Fruit fly (Drosophila melanogaster) whole organism, embryonic: Measurements from ENCODE around the gene CG7006.
A peak's percentile ranks its signal among the peaks of the same experiment; 100 is the strongest.

Source experiments
- CG1024 ChIP-seq: fragments of 200-800 bp; sonication (Bioruptor generic); IDR thresholded peaks from 2 replicates; pipeline ENCODE4 v1.3.6; 2022; ENCODE audit warnings: missing biosample characterization, missing genetic modification characterization
- CG10979 ChIP-seq: fragments of 200-800 bp; sonication (Bioruptor generic); optimal IDR thresholded peaks from 2 replicates; lab custom pipeline; 2018; ENCODE audit warnings: missing biosample characterization, mild to moderate bottlenecking, missing genetic modification characterization, moderate library complexity
- CG11247 ChIP-seq: fragments of 200-800 bp; sonication (Bioruptor generic); IDR thresholded peaks from 2 replicates; pipeline ENCODE4 v1.3.6; 2022; ENCODE audit warnings: missing biosample characterization, missing genetic modification characterization
- CG11504 ChIP-seq: fragments of 200-800 bp; sonication (Bioruptor generic); optimal IDR thresholded peaks from 3 replicates; lab custom pipeline; 2019; ENCODE audit warnings: missing biosample characterization, mild to moderate bottlenecking, missing genetic modification characterization, moderate library complexity
- CG13296 ChIP-seq: fragments of 200-800 bp; sonication (Bioruptor generic); optimal IDR thresholded peaks from 3 replicates; lab custom pipeline; 2018; ENCODE audit warnings: missing biosample characterization, mild to moderate bottlenecking, missing genetic modification characterization
- CG15073 ChIP-seq: fragments of 200-800 bp; sonication (Bioruptor generic); optimal IDR thresholded peaks from 2 replicates; lab custom pipeline; 2016; ENCODE audit warnings: missing biosample characterization, missing genetic modification characterization
- CG1529 ChIP-seq: fragments of 200-800 bp; sonication (Bioruptor generic); optimal IDR thresholded peaks from 3 replicates; lab custom pipeline; 2018; ENCODE audit warnings: missing biosample characterization, missing genetic modification characterization
- CG1647 ChIP-seq: fragments of 200-800 bp; sonication (Bioruptor generic); optimal IDR thresholded peaks from 3 replicates; lab custom pipeline; 2016; ENCODE audit warnings: missing biosample characterization, missing genetic modification characterization
- CG17829 ChIP-seq: fragments of 200-800 bp; optimal IDR thresholded peaks from 2 replicates; lab custom pipeline; 2019; ENCODE audit warnings: missing biosample characterization, mild to moderate bottlenecking, missing genetic modification characterization, moderate library complexity
- CG3065 ChIP-seq: fragments of 200-800 bp; sonication (Bioruptor generic); optimal IDR thresholded peaks from 2 replicates; lab custom pipeline; 2016; ENCODE audit warnings: missing biosample characterization, missing genetic modification characterization
- CG31388 ChIP-seq: fragments of 200-800 bp; sonication (Bioruptor generic); optimal IDR thresholded peaks from 2 replicates; lab custom pipeline; 2016; ENCODE audit warnings: missing biosample characterization, missing genetic modification characterization
- CG32772 ChIP-seq: fragments of 200-800 bp; sonication (Bioruptor generic); IDR thresholded peaks from 2 replicates; pipeline ENCODE4 v1.3.6; 2022; ENCODE audit warnings: missing biosample characterization, missing genetic modification characterization
- CG4854 ChIP-seq: fragments of 200-800 bp; sonication (Bioruptor generic); optimal IDR thresholded peaks from 2 replicates; lab custom pipeline; 2016; ENCODE audit warnings: missing biosample characterization, missing genetic modification characterization, inconsistent platforms
- CG5180 ChIP-seq: fragments of 200-800 bp; sonication (Bioruptor generic); optimal IDR thresholded peaks from 3 replicates; lab custom pipeline; 2017; ENCODE audit warnings: missing biosample characterization, missing genetic modification characterization, mild to moderate bottlenecking, moderate library complexity, missing genetic modification reagents
- CG6254 ChIP-seq: fragments of 200-800 bp; sonication (Bioruptor generic); optimal IDR thresholded peaks from 3 replicates; lab custom pipeline; 2017; ENCODE audit warnings: mild to moderate bottlenecking, missing biosample characterization, missing genetic modification reagents, missing genetic modification characterization
- CG7271 ChIP-seq: fragments of 200-800 bp; sonication (Bioruptor generic); optimal IDR thresholded peaks from 2 replicates; lab custom pipeline; 2018; ENCODE audit warnings: missing biosample characterization, mild to moderate bottlenecking, missing genetic modification characterization, moderate library complexity
- CG9437 ChIP-seq: fragments of 200-800 bp; sonication (Bioruptor generic); optimal IDR thresholded peaks from 2 replicates; lab custom pipeline; 2018; ENCODE audit warnings: missing biosample characterization, mild to moderate bottlenecking, missing genetic modification characterization
- CG9876 ChIP-seq: fragments of 200-800 bp; sonication (Bioruptor generic); optimal IDR thresholded peaks from 2 replicates; lab custom pipeline; 2016; ENCODE audit warnings: missing biosample characterization, missing genetic modification characterization
- CG9932 ChIP-seq: fragments of 200-800 bp; sonication (Bioruptor generic); IDR thresholded peaks from 2 replicates; pipeline ENCODE4 v1.3.6; 2022; ENCODE audit warnings: missing biosample characterization, missing genetic modification characterization
- CoRest ChIP-seq: fragments of 200-800 bp; sonication (Bioruptor generic); optimal IDR thresholded peaks from 3 replicates; lab custom pipeline; 2018; ENCODE audit warnings: missing biosample characterization, mild to moderate bottlenecking, missing genetic modification characterization, moderate library complexity
- Fer3 ChIP-seq: fragments of 200-800 bp; sonication (Bioruptor generic); optimal IDR thresholded peaks from 2 replicates; lab custom pipeline; 2018; ENCODE audit warnings: missing biosample characterization, mild to moderate bottlenecking, missing genetic modification characterization, moderate library complexity
- Gug ChIP-seq: fragments of 200-800 bp; sonication (Bioruptor generic); IDR thresholded peaks from 4 replicates; pipeline ENCODE4 v1.3.6; 2022; ENCODE audit warnings: missing biosample characterization, missing genetic modification characterization
- HLH54F ChIP-seq: fragments of 200-800 bp; sonication (Bioruptor generic); optimal IDR thresholded peaks from 3 replicates; lab custom pipeline; 2016; ENCODE audit warnings: missing biosample characterization, missing genetic modification characterization
- Hand ChIP-seq: fragments of 200-800 bp; sonication (Bioruptor generic); optimal IDR thresholded peaks from 2 replicates; lab custom pipeline; 2017; ENCODE audit warnings: mild to moderate bottlenecking, missing biosample characterization, missing genetic modification reagents, missing genetic modification characterization
- Hr51 ChIP-seq, 2 experiments: fragments of 200-800 bp; sonication (Bioruptor generic); optimal IDR thresholded peaks; 2 replicates in 1 of 2; 3 replicates in 1 of 2; lab custom pipeline; 2016 to 2018; ENCODE audit warnings: missing biosample characterization in 2 of 2, missing genetic modification characterization in 2 of 2, mild to moderate bottlenecking in 1 of 2, moderate library complexity in 1 of 2
- Lhr ChIP-seq: fragments of 200-800 bp; sonication (Bioruptor generic); optimal IDR thresholded peaks from 3 replicates; lab custom pipeline; 2017; ENCODE audit warnings: mild to moderate bottlenecking, missing biosample characterization, missing genetic modification reagents, missing genetic modification characterization
- Mes4 ChIP-seq: fragments of 200-800 bp; sonication (Bioruptor generic); optimal IDR thresholded peaks from 2 replicates; lab custom pipeline; 2016; ENCODE audit warnings: missing biosample characterization, missing genetic modification characterization
- PHDP ChIP-seq: fragments of 200-800 bp; sonication (Bioruptor generic); optimal IDR thresholded peaks from 3 replicates; lab custom pipeline; 2018; ENCODE audit warnings: missing biosample characterization, mild to moderate bottlenecking, missing genetic modification characterization, moderate library complexity
- Ravus ChIP-seq: fragments of 200-800 bp; sonication (Bioruptor generic); IDR thresholded peaks from 2 replicates; pipeline ENCODE4 v1.3.6; 2022; ENCODE audit warnings: missing biosample characterization, missing genetic modification characterization
- Side ChIP-seq: fragments of 200-800 bp; sonication (Bioruptor generic); optimal IDR thresholded peaks from 2 replicates; lab custom pipeline; 2016; ENCODE audit warnings: missing biosample characterization, missing genetic modification characterization
- Spps ChIP-seq: fragments of 200-800 bp; sonication (Bioruptor generic); optimal IDR thresholded peaks from 2 replicates; lab custom pipeline; 2018; ENCODE audit warnings: missing biosample characterization, mild to moderate bottlenecking, missing genetic modification characterization
- al ChIP-seq: fragments of 200-800 bp; sonication (Bioruptor generic); IDR thresholded peaks from 2 replicates; pipeline ENCODE4 v1.3.6; 2022; ENCODE audit warnings: missing biosample characterization, missing genetic modification characterization
- chif ChIP-seq, 2 experiments: fragments of 200-800 bp; sonication (Bioruptor generic); optimal IDR thresholded peaks; 3 replicates each; lab custom pipeline; 2016; ENCODE audit warnings: missing biosample characterization in 2 of 2, missing genetic modification characterization in 2 of 2
- dan ChIP-seq: fragments of 200-800 bp; sonication (Bioruptor generic); IDR thresholded peaks from 2 replicates; pipeline ENCODE4 v1.3.6; 2022; ENCODE audit warnings: missing biosample characterization, missing genetic modification characterization
- dm ChIP-seq: fragments of 200-800 bp; sonication (Bioruptor generic); optimal IDR thresholded peaks from 3 replicates; lab custom pipeline; 2016; ENCODE audit warnings: missing biosample characterization, missing genetic modification characterization
- ewg ChIP-seq: fragments of 200-800 bp; sonication (Bioruptor generic); optimal IDR thresholded peaks from 3 replicates; lab custom pipeline; 2017; ENCODE audit warnings: mild to moderate bottlenecking, missing biosample characterization, missing genetic modification reagents, missing genetic modification characterization
- ftz-f1 ChIP-seq: fragments of 200-800 bp; sonication (Bioruptor generic); optimal IDR thresholded peaks from 2 replicates; lab custom pipeline; 2016; ENCODE audit warnings: missing biosample characterization, missing genetic modification characterization
- gcm2 ChIP-seq: fragments of 200-800 bp; sonication (Bioruptor generic); optimal IDR thresholded peaks from 2 replicates; lab custom pipeline; 2016; ENCODE audit warnings: missing biosample characterization, missing genetic modification characterization
- ken ChIP-seq: fragments of 200-800 bp; sonication (Bioruptor generic); IDR thresholded peaks from 3 replicates; pipeline ENCODE4 v1.3.6; 2022; ENCODE audit warnings: missing biosample characterization, missing genetic modification characterization
- lab ChIP-seq: fragments of 200-800 bp; sonication (Bioruptor generic); optimal IDR thresholded peaks from 3 replicates; lab custom pipeline; 2017; ENCODE audit warnings: missing biosample characterization, missing genetic modification characterization, mild to moderate bottlenecking, moderate library complexity, missing genetic modification reagents
- maf-S ChIP-seq: fragments of 200-800 bp; sonication (Bioruptor generic); optimal IDR thresholded peaks from 2 replicates; lab custom pipeline; 2016; ENCODE audit warnings: missing biosample characterization, missing genetic modification characterization
- nerfin-1 ChIP-seq: fragments of 200-800 bp; sonication (Bioruptor generic); optimal IDR thresholded peaks from 3 replicates; lab custom pipeline; 2019; ENCODE audit warnings: missing biosample characterization, mild to moderate bottlenecking, missing genetic modification characterization, moderate library complexity
- otp ChIP-seq: fragments of 200-800 bp; sonication (Bioruptor generic); IDR thresholded peaks from 3 replicates; pipeline ENCODE4, ENCODE4 v1.3.6; 2022; ENCODE audit warnings: missing biosample characterization, missing genetic modification characterization
- ranshi ChIP-seq: fragments of 200-800 bp; sonication (Bioruptor generic); IDR thresholded peaks from 2 replicates; pipeline ENCODE4 v1.3.6; 2022; ENCODE audit warnings: missing biosample characterization, missing genetic modification characterization
- sc ChIP-seq, 3 experiments: fragments of >200 bp in 2 of 3; fragments of 200-800 bp in 1 of 3; sonication (Bioruptor generic) in 1 of 3; optimal IDR thresholded peaks; 2 replicates in 2 of 3; 3 replicates in 1 of 3; lab custom pipeline; 2017; ENCODE audit warnings: mild to moderate bottlenecking in 1 of 3, missing biosample characterization in 1 of 3, missing genetic modification characterization in 1 of 3, missing genetic modification reagents in 1 of 3
- sd ChIP-seq: fragments of 200-800 bp; sonication (Bioruptor generic); optimal IDR thresholded peaks from 3 replicates; lab custom pipeline; 2018; ENCODE audit warnings: missing biosample characterization, mild to moderate bottlenecking, missing genetic modification characterization, moderate library complexity
- sna ChIP-seq: fragments of 200-800 bp; sonication (Bioruptor generic); IDR thresholded peaks from 2 replicates; pipeline ENCODE4 v1.3.6; 2022; ENCODE audit warnings: missing biosample characterization, missing genetic modification characterization; ENCODE audit not compliant: partially characterized antibody
- wdn ChIP-seq: fragments of 200-800 bp; sonication (Bioruptor generic); IDR thresholded peaks from 2 replicates; pipeline ENCODE4 v1.3.6; 2022; ENCODE audit warnings: missing biosample characterization, missing genetic modification characterization
- zfh2 ChIP-seq: fragments of 200-800 bp; sonication (Bioruptor generic); optimal IDR thresholded peaks from 2 replicates; lab custom pipeline; 2016; ENCODE audit warnings: missing biosample characterization, missing genetic modification characterization

Gene CG7006

DNA sequence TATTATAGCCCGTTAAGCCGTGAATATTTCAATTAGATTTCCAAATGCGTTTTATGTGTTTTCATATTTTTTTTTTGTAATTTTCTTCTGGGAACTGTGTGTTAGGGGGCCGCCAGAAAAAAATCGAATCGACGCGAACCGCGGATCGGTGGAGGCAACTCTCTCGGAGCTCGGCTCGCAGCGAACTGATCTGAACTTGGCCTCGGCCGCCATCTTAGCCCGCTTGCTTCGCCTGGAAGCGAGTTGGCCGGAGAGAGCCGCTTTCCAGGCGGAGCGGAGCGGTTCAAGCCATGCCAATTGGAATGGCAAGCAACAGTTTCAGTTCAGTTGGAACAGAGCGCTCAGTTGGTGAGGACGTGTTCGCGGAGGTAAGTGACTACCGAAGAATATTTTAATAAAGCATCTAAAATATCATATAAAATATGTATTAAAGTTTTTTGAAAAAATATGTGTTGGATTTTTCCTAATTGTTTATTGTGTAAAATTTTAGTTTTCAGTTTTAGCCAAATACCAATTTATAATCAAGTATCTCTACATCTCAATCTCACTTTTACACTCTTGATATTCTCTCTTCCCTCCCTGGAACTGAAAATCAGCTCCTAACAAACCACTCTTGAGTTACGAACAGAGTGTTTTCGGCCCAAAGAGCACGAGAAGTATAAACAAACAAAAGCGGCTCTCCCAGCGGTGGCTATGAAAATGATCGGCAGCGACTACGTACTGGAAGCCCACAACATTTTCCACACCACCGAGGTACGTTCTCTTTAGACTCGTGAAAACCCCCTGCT, 44.2 kb downstream of the CG7006 start, which contains the start of the genes CG31121 and CG11069 (continued):
- TF ChIP-seq sna (GFP tag; lab: Robert Waterston, UW) (no peak), Hr51 (GFP tag; optimal IDR thresholded peaks at IDR 0.05; lab: Kevin White, UChicago) (no peak), CG7271 (no peak), Ravus (GFP tag; lab: Robert Waterston, UW) (no peak), CG17829 (no peak), CG5180 (GFP tag; lab: Kevin White, UChicago) (peak; percentile 38), Fer3 (tag; lab: Kevin White, UChicago) (no peak), Side (GFP tag; lab: Kevin White, UChicago) (no peak), CoRest (tag; lab: Kevin White, UChicago) (no peak), wdn (GFP tag; lab: Robert Waterston, UW) (no peak), Mes4 (GFP tag; lab: Kevin White, UChicago) (no peak), nerfin-1 (tag; lab: Kevin White, UChicago) (no peak), CG31388 (no peak), lab (no peak), CG1024 (no peak), CG9876 (GFP tag; lab: Kevin White, UChicago) (no peak), CG11504 (tag; lab: Kevin White, UChicago) (no peak), otp (GFP tag; lab: Robert Waterston, UW) (0 out of 3 replicates have a peak, but pooled peaks have one; percentile 43), ken (GFP tag; lab: Robert Waterston, UW) (no peak), CG4854 (GFP tag; lab: Kevin White, UChicago) (no peak), zfh2 (GFP tag; lab: Kevin White, UChicago) (no peak), ewg (GFP tag; lab: Kevin White, UChicago) (no peak), dan (GFP tag; lab: Robert Waterston, UW) (no peak), Gug (no peak), CG1529 (GFP tag; lab: Kevin White, UChicago) (no peak), CG3065 (GFP tag; lab: Kevin White, UChicago) (no peak), sd (tag; lab: Kevin White, UChicago) (no peak), CG15073 (GFP tag; lab: Kevin White, UChicago) (no peak), CG9437 (no peak), CG13296 (GFP tag; lab: Kevin White, UChicago) (no peak), CG32772 (GFP tag; lab: Robert Waterston, UW) (no peak), al (GFP tag; lab: Robert Waterston, UW) (no peak), HLH54F (GFP tag; lab: Kevin White, UChicago) (no peak), CG10979 (tag; lab: Kevin White, UChicago) (no peak), CG6254 (no peak), dm (GFP tag; lab: Kevin White, UChicago) (no peak), PHDP (no peak), sc (optimal IDR thresholded peaks at IDR 0.05; lab: Kevin White, UChicago) (no peak), sc (GFP tag; optimal IDR thresholded peaks at IDR 0.05; lab: Kevin White, UChicago) (no peak), ranshi (no peak; the same call in 1 of the 2 replicates), Hand (GFP tag; lab: Kevin White, UChicago) (no peak), gcm2 (GFP tag; lab: Kevin White, UChicago) (no peak), CG9932 (GFP tag; lab: Robert Waterston, UW) (no peak), CG11247 (GFP tag; lab: Robert Waterston, UW) (no peak), ftz-f1 (peak; percentile 67), CG1647 (GFP tag; lab: Kevin White, UChicago) (no peak), Lhr (GFP tag; lab: Kevin White, UChicago) (no peak), Spps (tag; lab: Kevin White, UChicago) (no peak), maf-S (GFP tag; lab: Kevin White, UChicago) (no peak), chif (GFP tag; optimal IDR thresholded peaks at IDR 0.05; lab: Kevin White, UChicago) (no peak)
